Fruit fly (Drosophila melanogaster) whole organism, embryonic: ENCODE results near the gene CG6296.

Source experiments
- Abd-B ChIP-seq: fragments of 200-800 bp; sonication (Bioruptor generic); optimal IDR thresholded peaks from 2 replicates; lab custom pipeline; 2018; ENCODE audit warnings: missing biosample characterization, mild to moderate bottlenecking, missing genetic modification characterization, moderate library complexity
- Atf6 ChIP-seq: fragments of 200-800 bp; sonication (Bioruptor generic); IDR thresholded peaks from 2 replicates; pipeline ENCODE4 v1.3.6; 2022; ENCODE audit warnings: missing biosample characterization, missing genetic modification characterization
- BtbVII ChIP-seq: fragments of 200-800 bp; sonication (Bioruptor generic); optimal IDR thresholded peaks from 3 replicates; lab custom pipeline; 2017; ENCODE audit warnings: missing biosample characterization, mild to moderate bottlenecking, missing genetic modification characterization
- CG10565 ChIP-seq: fragments of 200-800 bp; sonication (Bioruptor generic); optimal IDR thresholded peaks from 3 replicates; lab custom pipeline; 2016; ENCODE audit warnings: missing biosample characterization, mild to moderate bottlenecking, missing genetic modification characterization
- CG12942 ChIP-seq: fragments of 200-800 bp; sonication (Bioruptor generic); optimal IDR thresholded peaks from 3 replicates; lab custom pipeline; 2016; ENCODE audit warnings: missing biosample characterization, missing genetic modification characterization
- CG13775 ChIP-seq: fragments of 200-800 bp; sonication (Bioruptor generic); optimal IDR thresholded peaks from 3 replicates; lab custom pipeline; 2017; ENCODE audit warnings: missing biosample characterization, mild to moderate bottlenecking, missing genetic modification characterization
- CG14441 ChIP-seq: fragments of 200-800 bp; sonication (Bioruptor generic); IDR thresholded peaks from 2 replicates; pipeline ENCODE4 v1.3.6; 2022; ENCODE audit warnings: missing biosample characterization, missing genetic modification characterization
- CG15696 ChIP-seq: fragments of 200-800 bp; sonication (Bioruptor generic); optimal IDR thresholded peaks from 2 replicates; lab custom pipeline; 2019; ENCODE audit warnings: missing biosample characterization, mild to moderate bottlenecking, missing genetic modification characterization, moderate library complexity
- CG16863 ChIP-seq: fragments of 200-800 bp; sonication (Bioruptor generic); optimal IDR thresholded peaks from 3 replicates; lab custom pipeline; 2016; ENCODE audit warnings: missing biosample characterization, missing genetic modification characterization
- CG2875 ChIP-seq: fragments of 200-800 bp; sonication (Bioruptor generic); optimal IDR thresholded peaks from 2 replicates; lab custom pipeline; 2017; ENCODE audit warnings: missing biosample characterization, mild to moderate bottlenecking, missing genetic modification characterization, missing genetic modification reagents
- CG3995 ChIP-seq: fragments of 200-800 bp; sonication (Bioruptor generic); optimal IDR thresholded peaks from 3 replicates; lab custom pipeline; 2016; ENCODE audit warnings: missing biosample characterization, missing genetic modification characterization
- CG4360 ChIP-seq: fragments of 200-800 bp; sonication (Bioruptor generic); IDR thresholded peaks from 2 replicates; pipeline ENCODE4 v1.3.6; 2022; ENCODE audit warnings: missing biosample characterization, missing genetic modification characterization
- CG4707 ChIP-seq: fragments of 200-800 bp; sonication (Bioruptor generic); optimal IDR thresholded peaks from 2 replicates; lab custom pipeline; 2018; ENCODE audit warnings: missing biosample characterization, mild to moderate bottlenecking, missing genetic modification characterization, moderate library complexity
- CG5180 ChIP-seq: fragments of 200-800 bp; sonication (Bioruptor generic); optimal IDR thresholded peaks from 3 replicates; lab custom pipeline; 2017; ENCODE audit warnings: missing biosample characterization, missing genetic modification characterization, mild to moderate bottlenecking, moderate library complexity, missing genetic modification reagents
- CG6175 ChIP-seq: fragments of 200-800 bp; sonication (Bioruptor generic); IDR thresholded peaks from 3 replicates; pipeline ENCODE4 v1.3.6; 2022; ENCODE audit warnings: missing biosample characterization, missing genetic modification characterization
- CG7556 ChIP-seq: fragments of 200-800 bp; sonication (Bioruptor generic); optimal IDR thresholded peaks from 2 replicates; lab custom pipeline; 2017; ENCODE audit warnings: missing biosample characterization, mild to moderate bottlenecking, missing genetic modification characterization
- CG8478 ChIP-seq: fragments of >200 bp; optimal IDR thresholded peaks from 2 replicates; lab custom pipeline; 2018
- CG8944 ChIP-seq: fragments of 200-800 bp; sonication (Bioruptor generic); optimal IDR thresholded peaks from 3 replicates; lab custom pipeline; 2016; ENCODE audit warnings: missing biosample characterization, missing genetic modification characterization
- CG9437 ChIP-seq: fragments of 200-800 bp; sonication (Bioruptor generic); optimal IDR thresholded peaks from 2 replicates; lab custom pipeline; 2018; ENCODE audit warnings: missing biosample characterization, mild to moderate bottlenecking, missing genetic modification characterization
- CG9727 ChIP-seq: fragments of 200-800 bp; sonication (Bioruptor generic); optimal IDR thresholded peaks from 3 replicates; lab custom pipeline; 2017; ENCODE audit warnings: missing biosample characterization, mild to moderate bottlenecking, missing genetic modification characterization
- Chrac-16 ChIP-seq: fragments of 200-800 bp; sonication (Bioruptor generic); optimal IDR thresholded peaks from 3 replicates; lab custom pipeline; 2016; ENCODE audit warnings: missing biosample characterization, missing genetic modification characterization
- Dll ChIP-seq: fragments of 200-800 bp; sonication (Bioruptor generic); IDR thresholded peaks from 4 replicates; pipeline ENCODE4 v1.3.6; 2022; ENCODE audit warnings: missing biosample characterization, missing genetic modification characterization; ENCODE audit not compliant: partially characterized antibody
- HHEX ChIP-seq: fragments of 200-800 bp; sonication (Bioruptor generic); optimal IDR thresholded peaks from 3 replicates; lab custom pipeline; 2017; ENCODE audit warnings: missing biosample characterization, mild to moderate bottlenecking, missing genetic modification characterization, missing genetic modification reagents
- HLH54F ChIP-seq: fragments of 200-800 bp; sonication (Bioruptor generic); optimal IDR thresholded peaks from 3 replicates; lab custom pipeline; 2016; ENCODE audit warnings: missing biosample characterization, missing genetic modification characterization
- Jarid2 ChIP-seq: fragments of 200-800 bp; sonication (Bioruptor generic); optimal IDR thresholded peaks from 3 replicates; lab custom pipeline; 2017; ENCODE audit warnings: mild to moderate bottlenecking, missing biosample characterization, missing genetic modification reagents, missing genetic modification characterization
- Kr ChIP-seq: fragments of 200-800 bp; sonication (Bioruptor generic); optimal IDR thresholded peaks from 2 replicates; lab custom pipeline; 2017; ENCODE audit warnings: missing biosample characterization, mild to moderate bottlenecking, missing genetic modification characterization
- Myb ChIP-seq: fragments of 200-800 bp; sonication (Bioruptor generic); optimal IDR thresholded peaks from 2 replicates; lab custom pipeline; 2016; ENCODE audit warnings: missing biosample characterization, missing genetic modification characterization
- Rfx ChIP-seq: fragments of 200-800 bp; sonication (Bioruptor generic); IDR thresholded peaks from 2 replicates; pipeline ENCODE4 v1.3.6; 2022; ENCODE audit warnings: missing biosample characterization, missing genetic modification characterization
- Vsx1 ChIP-seq: fragments of 200-800 bp; sonication (Bioruptor generic); optimal IDR thresholded peaks from 2 replicates; lab custom pipeline; 2017; ENCODE audit warnings: missing biosample characterization, mild to moderate bottlenecking, missing genetic modification characterization, missing genetic modification reagents
- amos ChIP-seq: fragments of 200-800 bp; sonication (Bioruptor generic); IDR thresholded peaks from 2 replicates; pipeline ENCODE4 v1.3.6; 2022; ENCODE audit warnings: missing biosample characterization, missing genetic modification characterization; ENCODE audit not compliant: partially characterized antibody
- az2 ChIP-seq: fragments of 200-800 bp; sonication (Bioruptor generic); optimal IDR thresholded peaks from 3 replicates; lab custom pipeline; 2016; ENCODE audit warnings: missing biosample characterization, missing genetic modification characterization
- chinmo ChIP-seq: fragments of 200-800 bp; sonication (Bioruptor generic); IDR thresholded peaks from 4 replicates; pipeline ENCODE4 v1.3.6; 2022; ENCODE audit warnings: missing biosample characterization, missing genetic modification characterization; ENCODE audit not compliant: partially characterized antibody
- chn ChIP-seq: fragments of 200-800 bp; sonication (Bioruptor generic); optimal IDR thresholded peaks from 2 replicates; lab custom pipeline; 2016; ENCODE audit warnings: missing biosample characterization, missing genetic modification characterization
- danr ChIP-seq: fragments of 200-800 bp; sonication (Bioruptor generic); IDR thresholded peaks from 2 replicates; pipeline ENCODE4 v1.3.6; 2022; ENCODE audit warnings: missing biosample characterization, missing genetic modification characterization
- fd102C ChIP-seq: fragments of 200-800 bp; sonication (Bioruptor generic); optimal IDR thresholded peaks from 2 replicates; lab custom pipeline; 2018; ENCODE audit warnings: missing biosample characterization, mild to moderate bottlenecking, missing genetic modification characterization, moderate library complexity
- gem ChIP-seq: fragments of 200-800 bp; sonication (Bioruptor generic); optimal IDR thresholded peaks from 2 replicates; lab custom pipeline; 2019; ENCODE audit warnings: missing biosample characterization, mild to moderate bottlenecking, missing genetic modification characterization, moderate library complexity
- gsb ChIP-seq: fragments of 200-800 bp; sonication (Bioruptor generic); IDR thresholded peaks from 2 replicates; pipeline ENCODE4 v1.3.6; 2022; ENCODE audit warnings: missing biosample characterization, missing genetic modification characterization
- hb ChIP-seq: fragments of 200-800 bp; sonication (Bioruptor generic); IDR thresholded peaks from 3 replicates; pipeline ENCODE4 v1.3.6; 2022; ENCODE audit warnings: missing biosample characterization, missing genetic modification characterization; ENCODE audit not compliant: partially characterized antibody
- hbn ChIP-seq: fragments of 200-800 bp; sonication (Bioruptor generic); IDR thresholded peaks from 2 replicates; pipeline ENCODE4 v1.3.6; 2022; ENCODE audit warnings: missing biosample characterization, missing genetic modification characterization; ENCODE audit not compliant: partially characterized antibody
- lab ChIP-seq: fragments of 200-800 bp; sonication (Bioruptor generic); optimal IDR thresholded peaks from 3 replicates; lab custom pipeline; 2017; ENCODE audit warnings: missing biosample characterization, missing genetic modification characterization, mild to moderate bottlenecking, moderate library complexity, missing genetic modification reagents
- mam ChIP-seq: fragments of 200-800 bp; sonication (Bioruptor generic); optimal IDR thresholded peaks from 3 replicates; lab custom pipeline; 2016; ENCODE audit warnings: missing biosample characterization, missing genetic modification characterization
- pfk ChIP-seq: fragments of 200-800 bp; sonication (Bioruptor generic); optimal IDR thresholded peaks from 2 replicates; lab custom pipeline; 2018; ENCODE audit warnings: missing biosample characterization, mild to moderate bottlenecking, missing genetic modification characterization, moderate library complexity
- phol ChIP-seq: fragments of 200-800 bp; sonication (Bioruptor generic); optimal IDR thresholded peaks from 3 replicates; lab custom pipeline; 2018; ENCODE audit warnings: missing biosample characterization, mild to moderate bottlenecking, missing genetic modification characterization, moderate library complexity
- pita ChIP-seq: fragments of 200-800 bp; sonication (Bioruptor generic); optimal IDR thresholded peaks from 2 replicates; lab custom pipeline; 2017; ENCODE audit warnings: missing biosample characterization, mild to moderate bottlenecking, missing genetic modification characterization
- sens-2 ChIP-seq: fragments of 200-800 bp; sonication (Bioruptor generic); IDR thresholded peaks from 2 replicates; pipeline ENCODE4 v1.3.6; 2022; ENCODE audit warnings: missing biosample characterization, missing genetic modification characterization
- seq ChIP-seq: fragments of 200-800 bp; sonication (Bioruptor generic); IDR thresholded peaks from 2 replicates; pipeline ENCODE4 v1.3.6; 2022; ENCODE audit warnings: missing biosample characterization, missing genetic modification characterization
- slou ChIP-seq: fragments of 200-800 bp; sonication (Bioruptor generic); optimal IDR thresholded peaks from 3 replicates; lab custom pipeline; 2016; ENCODE audit warnings: missing biosample characterization, missing genetic modification characterization
- tx ChIP-seq: fragments of 200-800 bp; sonication (Bioruptor generic); optimal IDR thresholded peaks from 2 replicates; lab custom pipeline; 2016; ENCODE audit warnings: missing biosample characterization, missing genetic modification characterization
- z ChIP-seq: fragments of 200-800 bp; sonication (Bioruptor generic); IDR thresholded peaks from 3 replicates; pipeline ENCODE4 v1.3.6; 2022; ENCODE audit warnings: missing biosample characterization, missing genetic modification characterization

The CG6296 gene

DNA sequence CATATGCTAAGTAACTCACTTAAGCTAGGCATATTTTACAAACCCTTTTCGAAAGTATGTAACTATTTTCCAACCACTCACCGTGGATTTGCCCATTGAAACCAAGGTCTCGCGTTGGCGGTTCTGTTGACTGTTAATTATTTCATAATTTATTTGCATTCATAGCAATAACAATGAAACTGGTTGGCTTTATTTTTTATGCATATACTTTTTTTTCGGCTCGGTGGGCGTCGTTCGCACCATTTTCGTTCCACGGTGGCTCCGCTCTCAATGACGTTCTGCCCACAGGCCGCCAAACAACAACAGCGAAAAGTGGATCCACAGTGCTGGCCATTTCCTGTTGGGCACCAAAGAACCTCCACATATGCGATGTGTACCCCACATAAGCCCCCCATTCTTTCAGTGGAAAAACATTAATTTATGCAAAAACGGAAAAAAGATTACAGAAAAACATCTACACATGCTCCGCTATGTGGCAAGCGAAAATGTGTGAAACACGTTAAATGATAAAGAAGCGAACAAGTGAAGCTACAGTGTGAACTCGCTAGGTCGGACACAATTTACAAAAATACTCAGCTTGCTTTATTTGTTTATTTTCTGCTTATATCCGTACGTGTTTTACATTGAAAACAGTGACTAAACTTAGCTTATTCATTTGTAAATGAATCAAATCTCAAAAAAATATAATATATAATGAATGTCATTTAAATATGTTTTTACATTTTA is 37.5 kb downstream of the CG6296 start (continued):
- TF ChIP-seq CG6175 (GFP tag; lab: Robert Waterston, UW) (peak; percentile 58; the same call in 1 of the 3 replicates), CG5180 (no peak), CG13775 (GFP tag; lab: Kevin White, UChicago) (no peak), tx (GFP tag; lab: Kevin White, UChicago) (no peak), CG2875 (GFP tag; lab: Kevin White, UChicago) (no peak), seq (GFP tag; lab: Robert Waterston, UW) (0 out of 2 replicates have a peak, but pooled peaks have one; percentile 25), slou (GFP tag; lab: Kevin White, UChicago) (no peak), CG14441 (GFP tag; lab: Robert Waterston, UW) (0 out of 2 replicates have a peak, but pooled peaks have one; percentile 35), sens-2 (GFP tag; lab: Robert Waterston, UW) (no peak), CG10565 (GFP tag; lab: Kevin White, UChicago) (no peak), CG3995 (GFP tag; lab: Kevin White, UChicago) (no peak), az2 (GFP tag; lab: Kevin White, UChicago) (no peak), chinmo (GFP tag; lab: Robert Waterston, UW) (no peak), CG4360 (0 out of 2 replicates have a peak, but pooled peaks have one; percentile 39), danr (no peak), gem (tag; lab: Kevin White, UChicago) (peak; percentile 56), CG9437 (GFP tag; lab: Kevin White, UChicago) (peak; percentile 12), CG16863 (no peak), CG15696 (tag; lab: Kevin White, UChicago) (no peak), CG7556 (GFP tag; lab: Kevin White, UChicago) (no peak), BtbVII (no peak), z (GFP tag; lab: Robert Waterston, UW) (no peak), Jarid2 (GFP tag; lab: Kevin White, UChicago) (no peak), Vsx1 (GFP tag; lab: Kevin White, UChicago) (no peak), hb (no peak), amos (no peak), Chrac-16 (GFP tag; lab: Kevin White, UChicago) (no peak), HLH54F (GFP tag; lab: Kevin White, UChicago) (no peak), Dll (GFP tag; lab: Robert Waterston, UW) (no peak), CG9727 (no peak), Abd-B (GFP tag; lab: Kevin White, UChicago) (no peak), HHEX (no peak), phol (peak; percentile 36), Kr (GFP tag; lab: Kevin White, UChicago) (no peak), CG12942 (GFP tag; lab: Kevin White, UChicago) (no peak), CG8478 (lab: Kevin White, UChicago) (no peak), Myb (GFP tag; lab: Kevin White, UChicago) (no peak), gsb (GFP tag; lab: Robert Waterston, UW) (peak; percentile 43), lab (GFP tag; lab: Kevin White, UChicago) (no peak), CG8944 (no peak), chn (GFP tag; lab: Kevin White, UChicago) (no peak), fd102C (GFP tag; lab: Kevin White, UChicago) (no peak), mam (GFP tag; lab: Kevin White, UChicago) (no peak), Rfx (GFP tag; lab: Robert Waterston, UW) (peak; percentile 62), Atf6 (GFP tag; lab: Robert Waterston, UW) (peak; percentile 48; the same call in 1 of the 2 replicates), pfk (GFP tag; lab: Kevin White, UChicago) (no peak), CG4707 (GFP tag; lab: Kevin White, UChicago) (no peak), pita (GFP tag; lab: Kevin White, UChicago) (no peak), hbn (GFP tag; lab: Robert Waterston, UW) (no peak)
